Worm (Caenorhabditis elegans) whole organism, young adult: ENCODE results near the gene K08E7.4.

ENCODE experiments used
- B0261.1 ChIP-seq: sonication (generic microtip); optimal IDR thresholded peaks from 2 replicates; lab custom pipeline; 2016; ENCODE audit warnings: mild to moderate bottlenecking, missing genetic modification characterization, moderate library complexity, missing compliant biosample characterization
- B0336.3 ChIP-seq: fragments of 200-800 bp; sonication (Bioruptor generic); IDR thresholded peaks from 2 replicates; pipeline ENCODE4 v1.3.6; 2022; ENCODE audit warnings: missing genetic modification characterization, missing compliant biosample characterization
- F22D6.2 ChIP-seq: sonication (generic microtip); optimal IDR thresholded peaks from 2 replicates; lab custom pipeline; 2016; ENCODE audit warnings: mild to moderate bottlenecking, missing genetic modification characterization, missing compliant biosample characterization
- F23B12.7 ChIP-seq: sonication (generic microtip); optimal IDR thresholded peaks from 2 replicates; lab custom pipeline; 2017; ENCODE audit warnings: missing genetic modification characterization, mild to moderate bottlenecking, missing compliant biosample characterization, antibody characterized with exemption, moderate library complexity; ENCODE audit not compliant: insufficient read depth
- F37B4.10 ChIP-seq: fragments of 200-800 bp; sonication (Bioruptor generic); IDR thresholded peaks from 2 replicates; pipeline ENCODE4 v1.3.6; 2022; ENCODE audit warnings: missing genetic modification characterization, missing compliant biosample characterization
- F52B5.7 ChIP-seq: sonication (generic microtip); optimal IDR thresholded peaks from 2 replicates; lab custom pipeline; 2016; ENCODE audit warnings: mild to moderate bottlenecking, missing genetic modification characterization, missing compliant biosample characterization
- F57C9.4 ChIP-seq: sonication (generic microtip); optimal IDR thresholded peaks from 2 replicates; lab custom pipeline; 2017; ENCODE audit warnings: mild to moderate bottlenecking, missing genetic modification characterization, missing compliant biosample characterization
- T26A5.8 ChIP-seq: sonication (generic microtip); optimal IDR thresholded peaks from 2 replicates; lab custom pipeline; 2016; ENCODE audit warnings: missing genetic modification characterization, missing compliant biosample characterization
- Y53G8AR.9 ChIP-seq: fragments of 200-800 bp; sonication (Bioruptor generic); conservative IDR thresholded peaks from 2 replicates; pipeline ENCODE4 v1.3.6; 2022; ENCODE audit warnings: missing genetic modification reagents, missing genetic modification characterization, missing compliant biosample characterization
- Y67H2A.10 ChIP-seq: fragments of 200-800 bp; sonication (Bioruptor generic); conservative IDR thresholded peaks from 2 replicates; pipeline ENCODE4 v1.3.6; 2022; ENCODE audit warnings: missing genetic modification reagents, missing genetic modification characterization, missing compliant biosample characterization
- Y79H2A.3 ChIP-seq: fragments of 200-800 bp; sonication (Bioruptor generic); conservative IDR thresholded peaks from 2 replicates; pipeline ENCODE4 v1.3.6; 2022; ENCODE audit warnings: missing genetic modification reagents, missing genetic modification characterization, missing compliant biosample characterization
- ZK185.1 ChIP-seq: sonication (generic microtip); optimal IDR thresholded peaks from 2 replicates; lab custom pipeline; 2016; ENCODE audit warnings: mild to moderate bottlenecking, missing genetic modification characterization, missing compliant biosample characterization; ENCODE audit not compliant: poor library complexity, severe bottlenecking
- ama-1 ChIP-seq, 3 experiments: fragments of 150-350 bp in 1 of 3; sonication (generic microtip) in 2 of 3; optimal IDR thresholded peaks; 2 replicates each; lab custom pipeline; 2014 to 2018; ENCODE audit warnings: missing biosample characterization in 2 of 3, missing genetic modification characterization in 2 of 3, missing genetic modification reagents in 2 of 3
- bed-1 ChIP-seq: fragments of 200-800 bp; sonication (Bioruptor generic); IDR thresholded peaks from 2 replicates; pipeline ENCODE4 v1.3.6; 2022; ENCODE audit warnings: missing genetic modification reagents, missing genetic modification characterization, missing compliant biosample characterization
- ceh-58 ChIP-seq: fragments of 200-800 bp; sonication (Bioruptor generic); IDR thresholded peaks from 2 replicates; pipeline ENCODE4 v1.3.6; 2022; ENCODE audit warnings: missing genetic modification characterization, missing compliant biosample characterization
- dox-1 ChIP-seq: fragments of 200-800 bp; sonication (Bioruptor generic); IDR thresholded peaks from 2 replicates; pipeline ENCODE4 v1.3.6; 2022; ENCODE audit warnings: missing genetic modification reagents, missing genetic modification characterization, missing compliant biosample characterization
- dpl-1 ChIP-seq: fragments of 150-350 bp; optimal IDR thresholded peaks from 2 replicates; lab custom pipeline; 2014; ENCODE audit warnings: missing biosample characterization, missing genetic modification reagents, missing genetic modification characterization
- egl-44 ChIP-seq: fragments of 200-800 bp; sonication (Bioruptor generic); IDR thresholded peaks from 2 replicates; pipeline ENCODE4 v1.3.6; 2022; ENCODE audit warnings: missing genetic modification reagents, missing genetic modification characterization, missing compliant biosample characterization
- ets-4 ChIP-seq: fragments of 200-800 bp; sonication (Bioruptor generic); optimal IDR thresholded peaks from 2 replicates; lab custom pipeline; 2018; ENCODE audit warnings: mild to moderate bottlenecking, missing genetic modification characterization, missing compliant biosample characterization
- gei-17 ChIP-seq: fragments of 200-800 bp; sonication (Bioruptor generic); optimal IDR thresholded peaks from 2 replicates; lab custom pipeline; 2018; ENCODE audit warnings: mild to moderate bottlenecking, missing genetic modification characterization, missing compliant biosample characterization
- him-1 ChIP-seq: sonication (generic microtip); optimal IDR thresholded peaks from 2 replicates; lab custom pipeline; 2016; ENCODE audit warnings: missing genotype, missing genetic modification reagents, missing genetic modification characterization, missing compliant biosample characterization
- hlh-12 ChIP-seq: sonication (generic microtip); optimal IDR thresholded peaks from 2 replicates; lab custom pipeline; 2016; ENCODE audit warnings: missing genetic modification characterization, missing compliant biosample characterization
- hlh-26 ChIP-seq: fragments of 200-800 bp; sonication (Bioruptor generic); conservative IDR thresholded peaks from 2 replicates; pipeline ENCODE4 v1.3.6; 2022; ENCODE audit warnings: missing genetic modification reagents, missing genetic modification characterization, missing compliant biosample characterization
- hmg-1.2 ChIP-seq: fragments of 200-800 bp; sonication (Bioruptor generic); IDR thresholded peaks from 2 replicates; pipeline ENCODE4 v1.3.6; 2022; ENCODE audit warnings: missing genetic modification reagents, missing genetic modification characterization, missing compliant biosample characterization
- hmg-20 ChIP-seq: fragments of 200-800 bp; sonication (Bioruptor generic); IDR thresholded peaks from 2 replicates; pipeline ENCODE4 v1.3.6; 2022; ENCODE audit warnings: missing genetic modification reagents, missing genetic modification characterization, missing compliant biosample characterization
- hrde-1 ChIP-seq: sonication (generic microtip); optimal IDR thresholded peaks from 2 replicates; lab custom pipeline; 2016; ENCODE audit warnings: missing genetic modification characterization, mild to moderate bottlenecking, missing compliant biosample characterization, moderate library complexity, missing genotype, missing genetic modification reagents, borderline replicate concordance
- hsf-1 ChIP-seq: fragments of 200-800 bp; sonication (Bioruptor generic); IDR thresholded peaks from 2 replicates; pipeline ENCODE4 v1.3.6; 2022; ENCODE audit warnings: missing genetic modification reagents, missing genetic modification characterization, missing compliant biosample characterization
- let-607 ChIP-seq, 2 experiments: fragments of 200-800 bp in 1 of 2; sonication (Bioruptor generic) in 1 of 2; sonication (generic microtip) in 1 of 2; optimal IDR thresholded peaks; 2 replicates each; lab custom pipeline; 2016 to 2018; ENCODE audit warnings: mild to moderate bottlenecking in 2 of 2, missing compliant biosample characterization in 2 of 2, missing genetic modification characterization in 2 of 2, moderate library complexity in 2 of 2, missing genotype in 1 of 2
- lin-35 ChIP-seq, 3 experiments: fragments of 150-350 bp in 2 of 3; sonication (generic microtip) in 1 of 3; optimal IDR thresholded peaks; 2 replicates each; lab custom pipeline; 2014 to 2018; ENCODE audit warnings: missing biosample characterization in 3 of 3, missing genetic modification characterization in 3 of 3, missing genetic modification reagents in 3 of 3
- lin-40 ChIP-seq: sonication (generic microtip); optimal IDR thresholded peaks from 2 replicates; lab custom pipeline; 2016; ENCODE audit warnings: missing genetic modification characterization, mild to moderate bottlenecking, missing compliant biosample characterization, missing genotype, missing genetic modification reagents
- lsl-1 ChIP-seq: fragments of 200-800 bp; sonication (Bioruptor generic); optimal IDR thresholded peaks from 2 replicates; lab custom pipeline; 2018; ENCODE audit warnings: mild to moderate bottlenecking, missing genetic modification characterization, moderate library complexity, missing compliant biosample characterization
- madf-10 ChIP-seq: sonication (generic microtip); optimal IDR thresholded peaks from 2 replicates; lab custom pipeline; 2016; ENCODE audit warnings: mild to moderate bottlenecking, missing genetic modification characterization, missing compliant biosample characterization
- madf-6 ChIP-seq: fragments of 200-800 bp; sonication (Bioruptor generic); IDR thresholded peaks from 2 replicates; pipeline ENCODE4 v1.3.6; 2022; ENCODE audit warnings: missing genetic modification reagents, missing genetic modification characterization, missing compliant biosample characterization
- nfyb-1 ChIP-seq: fragments of 200-800 bp; sonication (Bioruptor generic); IDR thresholded peaks from 2 replicates; pipeline ENCODE4 v1.3.6; 2022; ENCODE audit warnings: missing genetic modification reagents, missing genetic modification characterization, missing compliant biosample characterization
- nhr-120 ChIP-seq: fragments of 200-800 bp; sonication (Bioruptor generic); IDR thresholded peaks from 2 replicates; pipeline ENCODE4 v1.3.6; 2022; ENCODE audit warnings: missing genetic modification characterization, missing compliant biosample characterization
- nhr-80 ChIP-seq: sonication (generic microtip); optimal IDR thresholded peaks from 2 replicates; lab custom pipeline; 2016; ENCODE audit warnings: missing genetic modification characterization, missing compliant biosample characterization
- nhr-90 ChIP-seq: sonication (generic microtip); optimal IDR thresholded peaks from 2 replicates; lab custom pipeline; 2016; ENCODE audit warnings: missing genotype, mild to moderate bottlenecking, missing genetic modification characterization, missing compliant biosample characterization
- pha-4 ChIP-seq: fragments of 150-350 bp; sonication (generic microtip); optimal IDR thresholded peaks from 2 replicates; lab custom pipeline; 2014; ENCODE audit warnings: missing biosample characterization, missing genetic modification reagents, missing genetic modification characterization
- rec-8 ChIP-seq, 2 experiments: sonication (generic microtip); optimal IDR thresholded peaks; 2 replicates each; lab custom pipeline; 2016; ENCODE audit warnings: mild to moderate bottlenecking in 2 of 2, missing genetic modification characterization in 2 of 2, missing genetic modification reagents in 2 of 2, missing genotype in 2 of 2, missing biosample characterization in 1 of 2, missing compliant biosample characterization in 1 of 2, moderate library complexity in 1 of 2
- snpc-1.1 ChIP-seq: sonication (generic microtip); optimal IDR thresholded peaks from 2 replicates; lab custom pipeline; 2017; ENCODE audit warnings: missing genetic modification characterization, mild to moderate bottlenecking, missing compliant biosample characterization, antibody characterized with exemption, moderate library complexity, missing genotype, missing genetic modification reagents; ENCODE audit not compliant: insufficient read depth
- snpc-3.4 ChIP-seq: sonication (generic microtip); optimal IDR thresholded peaks from 2 replicates; lab custom pipeline; 2017; ENCODE audit warnings: missing genetic modification characterization, mild to moderate bottlenecking, missing compliant biosample characterization, antibody characterized with exemption, moderate library complexity, missing genotype, missing genetic modification reagents
- snpc-4 ChIP-seq, 5 experiments: fragments of 150-350 bp in 1 of 5; sonication (generic microtip) in 4 of 5; optimal IDR thresholded peaks; 2 replicates each; lab custom pipeline; 2014 to 2018; ENCODE audit warnings: missing genetic modification characterization in 5 of 5, missing biosample characterization in 3 of 5, antibody characterized with exemption in 2 of 5, mild to moderate bottlenecking in 2 of 5, missing compliant biosample characterization in 2 of 5, missing genotype in 2 of 5, moderate library complexity in 2 of 5, missing genetic modification reagents in 1 of 5
- tbp1 ChIP-seq: fragments of 200-800 bp; sonication (Bioruptor generic); optimal IDR thresholded peaks from 2 replicates; lab custom pipeline; 2018; ENCODE audit warnings: mild to moderate bottlenecking, missing genetic modification characterization, missing compliant biosample characterization
- tbx-9 ChIP-seq: sonication (generic microtip); optimal IDR thresholded peaks from 2 replicates; lab custom pipeline; 2016; ENCODE audit warnings: borderline replicate concordance, missing genetic modification characterization, inconsistent platforms, missing compliant biosample characterization
- tlf-1 ChIP-seq: fragments of 200-800 bp; sonication (Bioruptor generic); optimal IDR thresholded peaks from 2 replicates; lab custom pipeline; 2018; ENCODE audit warnings: mild to moderate bottlenecking, missing genetic modification characterization, missing compliant biosample characterization
- ztf-26 ChIP-seq: sonication (generic microtip); optimal IDR thresholded peaks from 2 replicates; lab custom pipeline; 2017; ENCODE audit warnings: missing genetic modification characterization, missing compliant biosample characterization
- ztf-28 ChIP-seq: fragments of 200-800 bp; sonication (Bioruptor generic); IDR thresholded peaks from 2 replicates; pipeline ENCODE4 v1.3.6; 2022; ENCODE audit warnings: missing genetic modification reagents, missing genetic modification characterization, missing compliant biosample characterization
- ztf-3 ChIP-seq: fragments of 200-800 bp; sonication (Bioruptor generic); optimal IDR thresholded peaks from 2 replicates; lab custom pipeline; 2018; ENCODE audit warnings: mild to moderate bottlenecking, missing genetic modification characterization, missing compliant biosample characterization

The K08E7.4 gene

DNA sequence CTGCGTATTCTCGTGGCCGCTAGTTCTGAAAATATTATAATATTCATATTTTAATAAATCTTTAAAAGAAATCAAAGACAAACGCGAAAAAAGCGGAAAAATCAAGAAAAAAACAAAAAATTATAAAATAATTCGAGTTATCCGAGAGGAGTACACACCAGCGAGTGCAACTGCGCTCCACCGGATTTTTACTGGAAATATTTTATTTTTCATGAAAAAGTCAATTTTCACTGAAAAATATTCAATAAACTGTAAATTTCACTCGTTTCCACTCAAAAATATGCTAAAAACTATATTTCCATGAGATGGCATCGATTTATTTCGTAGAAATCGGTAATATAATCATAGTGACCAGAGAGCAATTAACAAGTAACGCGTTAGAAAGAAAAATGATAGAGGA lies 34.5 kb upstream of the K08E7.4 start, which contains the start of gene Y55D9A.2 (continued):
- no peak for TF ChIP-seq bed-1 (GFP tag; lab: Robert Waterston, UW)
- TF ChIP-seq nhr-120, result no peak
- TF ChIP-seq ztf-28 (GFP tag; lab: Robert Waterston, UW), result no peak
- no peak for TF ChIP-seq pha-4
- no peak for TF ChIP-seq madf-6
- TF ChIP-seq hmg-1.2 (GFP tag; lab: Robert Waterston, UW), result no peak
- TF ChIP-seq hrde-1 (tag; lab: Kevin White, UChicago), result no peak
- TF ChIP-seq ztf-3 (GFP tag; lab: Kevin White, UChicago), result no peak
- TF ChIP-seq Y79H2A.3 (GFP tag; lab: Robert Waterston, UW), result 0 out of 2 replicates have a peak, but pooled peaks have one; percentile 11
- TF ChIP-seq Y67H2A.10 (GFP tag; lab: Robert Waterston, UW), result no peak
- no peak for TF ChIP-seq snpc-1.1 (tag; lab: Kevin White, UChicago)
- no peak for TF ChIP-seq dox-1
- peak; percentile 11 for TF ChIP-seq F23B12.7 (tag; lab: Kevin White, UChicago)
- no peak for TF ChIP-seq nfyb-1 (GFP tag; lab: Robert Waterston, UW)
- TF ChIP-seq hlh-26 (GFP tag; lab: Robert Waterston, UW), result no peak
- TF ChIP-seq hmg-20 (GFP tag; lab: Robert Waterston, UW), result no peak
- no peak for TF ChIP-seq rec-8 (tag; optimal IDR thresholded peaks at IDR 0.05; lab: Kevin White, UChicago)
- TF ChIP-seq F22D6.2, result no peak
- no peak for TF ChIP-seq T26A5.8 (tag; lab: Kevin White, UChicago)
- no peak for TF ChIP-seq tbx-9 (tag; lab: Kevin White, UChicago)
- TF ChIP-seq him-1 (tag; lab: Kevin White, UChicago), result peak; percentile 39
- no peak for TF ChIP-seq gei-17 (GFP tag; lab: Kevin White, UChicago)
- TF ChIP-seq F52B5.7 (tag; lab: Kevin White, UChicago), result no peak
- TF ChIP-seq lin-35 (GFP tag; optimal IDR thresholded peaks at IDR 0.05; lab: Kevin White, UChicago), result no peak
- TF ChIP-seq ceh-58 (GFP tag; lab: Robert Waterston, UW), result no peak
- TF ChIP-seq B0261.1, result no peak
- TF ChIP-seq hsf-1 (GFP tag; lab: Robert Waterston, UW), result no peak
- TF ChIP-seq hlh-12, result no peak
- no peak for TF ChIP-seq ZK185.1
- no peak for TF ChIP-seq ztf-26
- no peak for TF ChIP-seq ama-1 (optimal IDR thresholded peaks at IDR 0.05; lab: Kevin White, UChicago)
- TF ChIP-seq ama-1 (GFP tag; optimal IDR thresholded peaks at IDR 0.05; lab: Kevin White, UChicago), result no peak
- 0 out of 2 replicates have a peak, but pooled peaks have one; percentile 38 for TF ChIP-seq Y53G8AR.9 (GFP tag; lab: Robert Waterston, UW)
- TF ChIP-seq lsl-1 (GFP tag; lab: Kevin White, UChicago), result peak; percentile 22
- TF ChIP-seq F57C9.4 (tag; lab: Kevin White, UChicago), result no peak
- TF ChIP-seq snpc-4 (GFP tag; optimal IDR thresholded peaks at IDR 0.05; lab: Kevin White, UChicago), result no peak
- TF ChIP-seq snpc-4 (tag; optimal IDR thresholded peaks at IDR 0.05; lab: Kevin White, UChicago), result peak in 1 of 4 experiments; percentile 50
- TF ChIP-seq F37B4.10 (GFP tag; lab: Robert Waterston, UW), result no peak
- no peak for TF ChIP-seq snpc-3.4
- TF ChIP-seq, all 124 proteins: peak for 11

DNA sequence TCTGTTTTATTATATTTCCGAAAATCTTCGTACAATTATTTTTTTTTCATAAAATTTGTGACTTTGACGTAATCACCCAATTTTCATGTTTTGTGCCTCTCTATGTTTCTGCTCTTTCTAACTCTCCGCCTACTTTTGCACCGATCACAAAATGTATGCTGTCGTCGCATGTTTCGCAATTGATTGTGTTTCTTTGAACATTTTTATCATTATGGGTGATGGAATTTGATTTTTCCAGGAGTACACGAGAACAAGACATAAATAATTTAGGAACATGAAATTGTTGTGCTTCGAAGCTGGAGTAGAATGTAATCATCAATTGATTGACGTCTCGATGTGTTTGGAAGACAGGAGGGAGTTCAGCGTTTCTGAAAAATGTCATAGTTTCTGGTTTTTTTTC lies 30.0 kb upstream of the K08E7.4 start:
- no peak for TF ChIP-seq dpl-1 (GFP tag; lab: Kevin White, UChicago)
- TF ChIP-seq ets-4 (GFP tag; lab: Kevin White, UChicago), result peak; percentile 47
- TF ChIP-seq madf-10 (tag; lab: Kevin White, UChicago), result peak; percentile 46
- peak; percentile 24 for TF ChIP-seq pha-4
- peak; percentile 50 for TF ChIP-seq tbp1
- peak; percentile 63 for TF ChIP-seq B0336.3 (GFP tag; lab: Robert Waterston, UW)
- peak; percentile 72 for TF ChIP-seq dox-1
- peak; percentile 19 for TF ChIP-seq tlf-1 (GFP tag; lab: Kevin White, UChicago)
- peak; percentile 45 for TF ChIP-seq lin-40 (tag; lab: Kevin White, UChicago)
- peak; percentile 88 for TF ChIP-seq egl-44
- peak; percentile 30 for TF ChIP-seq nhr-90 (tag; lab: Kevin White, UChicago)
- peak; percentile 23 to 78 for TF ChIP-seq let-607 (tag; optimal IDR thresholded peaks at IDR 0.05; lab: Kevin White, UChicago)
- peak; percentile 100 for TF ChIP-seq nhr-80 (tag; lab: Kevin White, UChicago)
- TF ChIP-seq rec-8 (tag; optimal IDR thresholded peaks at IDR 0.05; lab: Kevin White, UChicago), result no peak
